Fruit fly (Drosophila melanogaster): ENCODE measurements around the gene CG7295.

CG7295 gene

dm6 chr2L:1916461-1916860, 46.9 kb downstream of the CG7295 start (continued):
- TF ChIP-seq spab (GFP tag; optimal IDR thresholded peaks at IDR 0.05), result no peak
- TF ChIP-seq Eip93F (GFP tag; optimal IDR thresholded peaks at IDR 0.05), result no peak
- TF ChIP-seq dsx (GFP tag; optimal IDR thresholded peaks at IDR 0.05; ENCODE audit: poor library complexity, severe bottlenecking), result no peak
- TF ChIP-seq Gug (GFP tag; IDR thresholded peaks at IDR 0.05), result peak; percentile 74
- no peak for TF ChIP-seq ss (GFP tag; optimal IDR thresholded peaks at IDR 0.05)
- no peak for TF ChIP-seq CG1621 (tag; optimal IDR thresholded peaks at IDR 0.05)
- peak; percentile 73 for TF ChIP-seq CG32006 (GFP tag; optimal IDR thresholded peaks at IDR 0.05)
- TF ChIP-seq Smox (GFP tag; optimal IDR thresholded peaks at IDR 0.05), result no peak
- no peak for TF ChIP-seq fd59A (GFP tag; optimal IDR thresholded peaks at IDR 0.05)
- TF ChIP-seq CG34406 (GFP tag; optimal IDR thresholded peaks at IDR 0.05), result no peak
- peak; percentile 40 for TF ChIP-seq achi (GFP tag; optimal IDR thresholded peaks at IDR 0.05)
- TF ChIP-seq CG6808 (GFP tag; optimal IDR thresholded peaks at IDR 0.05), result no peak
- no peak for TF ChIP-seq vri (GFP tag; optimal IDR thresholded peaks at IDR 0.05)
- TF ChIP-seq CG11762 (GFP tag; optimal IDR thresholded peaks at IDR 0.05; ENCODE audit: insufficient read depth), result peak; percentile 11
- peak; percentile 75 for TF ChIP-seq Hr4 (GFP tag; optimal IDR thresholded peaks at IDR 0.05)
- no peak for TF ChIP-seq CG6792 (GFP tag; optimal IDR thresholded peaks at IDR 0.05)
- TF ChIP-seq CG11902 (GFP tag; optimal IDR thresholded peaks at IDR 0.05), result no peak
- TF ChIP-seq CG6276 (GFP tag; optimal IDR thresholded peaks at IDR 0.05), result peak; percentile 66
- peak; percentile 30 for TF ChIP-seq pdm3 (GFP tag; optimal IDR thresholded peaks at IDR 0.05)
- peak; percentile 14 for TF ChIP-seq lz (GFP tag; optimal IDR thresholded peaks at IDR 0.05)
- TF ChIP-seq topi (GFP tag; optimal IDR thresholded peaks at IDR 0.05), result no peak
- no peak for TF ChIP-seq Eip75B (GFP tag; optimal IDR thresholded peaks at IDR 0.05)
- TF ChIP-seq CG8119 (GFP tag; IDR thresholded peaks at IDR 0.05), result peak; percentile 82
- TF ChIP-seq CG9139 (GFP tag; optimal IDR thresholded peaks at IDR 0.05), result no peak
- TF ChIP-seq cyc (GFP tag; optimal IDR thresholded peaks at IDR 0.05), result no peak
- TF ChIP-seq CG31627 (GFP tag; optimal IDR thresholded peaks at IDR 0.05), result peak; percentile 7
- TF ChIP-seq Hr39 (GFP tag; optimal IDR thresholded peaks at IDR 0.05), result no peak
- TF ChIP-seq svp (GFP tag), result peak; percentile 58
- TF ChIP-seq Lpt (GFP tag; optimal IDR thresholded peaks at IDR 0.05), result peak; percentile 34
- no peak for TF ChIP-seq Blimp-1 (GFP tag; optimal IDR thresholded peaks at IDR 0.05)
- no peak for TF ChIP-seq Ets96B (tag; optimal IDR thresholded peaks at IDR 0.05)
- peak; percentile 11 for TF ChIP-seq CG3919 (GFP tag; optimal IDR thresholded peaks at IDR 0.05)
- peak; percentile 56 for TF ChIP-seq CG4318 (GFP tag; optimal IDR thresholded peaks at IDR 0.05)
- TF ChIP-seq Sox15 (GFP tag; optimal IDR thresholded peaks at IDR 0.05), result no peak
- no peak for TF ChIP-seq CG6854 (GFP tag; optimal IDR thresholded peaks at IDR 0.05)

Data from whole organism, prepupa.